Fruit fly (Drosophila melanogaster): Measurements from ENCODE around the gene CG9521.

CG9521 gene

DNA sequence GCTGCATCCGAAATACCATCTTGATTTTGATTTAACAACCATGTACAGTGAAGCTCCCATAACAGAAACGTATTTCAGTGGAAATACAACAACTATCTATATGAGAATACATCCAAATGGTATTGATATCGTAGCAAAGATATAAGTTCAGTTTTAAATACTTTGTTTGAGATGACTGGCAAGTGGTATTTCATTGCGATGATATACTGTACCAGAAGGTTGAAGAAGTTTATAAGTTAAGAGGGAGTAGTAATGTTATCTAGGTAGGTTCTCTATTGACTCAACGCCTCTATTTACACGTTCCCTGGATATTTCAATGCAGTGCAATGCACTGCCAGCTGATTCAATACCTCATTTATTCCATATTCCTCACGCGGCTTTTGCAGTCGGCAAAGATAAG lies 47.4 kb downstream of the CG9521 start (continued):
- TF ChIP-seq luna (GFP tag; optimal IDR thresholded peaks at IDR 0.05), result no peak
- peak; percentile 10 for TF ChIP-seq ewg (GFP tag; optimal IDR thresholded peaks at IDR 0.05)
- TF ChIP-seq dmrt99B (tag; optimal IDR thresholded peaks at IDR 0.05), result peak; percentile 9
- TF ChIP-seq zf30C (GFP tag; optimal IDR thresholded peaks at IDR 0.05), result no peak
- no peak for TF ChIP-seq Scr (GFP tag; IDR thresholded peaks at IDR 0.05; ENCODE audit: partially characterized antibody)
- TF ChIP-seq CG12155 (GFP tag; optimal IDR thresholded peaks at IDR 0.05), result no peak
- TF ChIP-seq CG2678 (tag; optimal IDR thresholded peaks at IDR 0.05), result peak; percentile 15
- peak; percentile 60 for TF ChIP-seq Med (GFP tag)
- TF ChIP-seq CG10209 (GFP tag; optimal IDR thresholded peaks at IDR 0.05), result no peak
- no peak for TF ChIP-seq gsb (GFP tag; IDR thresholded peaks at IDR 0.05)
- TF ChIP-seq fd3F (GFP tag; optimal IDR thresholded peaks at IDR 0.05), result no peak
- TF ChIP-seq nerfin-2 (GFP tag; IDR thresholded peaks at IDR 0.05; ENCODE audit: partially characterized antibody), result no peak
- TF ChIP-seq Dip2 (GFP tag; IDR thresholded peaks at IDR 0.05), result no peak
- TF ChIP-seq CG5245 (GFP tag; optimal IDR thresholded peaks at IDR 0.05), result no peak
- peak; percentile 38 for TF ChIP-seq CG7839 (tag; optimal IDR thresholded peaks at IDR 0.05)
- no peak for TF ChIP-seq gt (GFP tag; IDR thresholded peaks at IDR 0.05)
- TF ChIP-seq ro (GFP tag; IDR thresholded peaks at IDR 0.05), result no peak
- no peak for TF ChIP-seq oc (tag; optimal IDR thresholded peaks at IDR 0.05)
- TF ChIP-seq HmgZ (tag; optimal IDR thresholded peaks at IDR 0.05), result no peak
- no peak for TF ChIP-seq fru (optimal IDR thresholded peaks at IDR 0.05)
- TF ChIP-seq usp (GFP tag; optimal IDR thresholded peaks at IDR 0.05), result no peak
- TF ChIP-seq mld (GFP tag; IDR thresholded peaks at IDR 0.05; ENCODE audit: partially characterized antibody), result no peak
- TF ChIP-seq lmd (GFP tag; IDR thresholded peaks at IDR 0.05), result no peak
- 0 out of 3 replicates have a peak, but pooled peaks have one; percentile 17 for TF ChIP-seq gce (GFP tag; IDR thresholded peaks at IDR 0.05)
- TF ChIP-seq GATAe (GFP tag; conservative IDR thresholded peaks at IDR 0.05), result no peak
- peak; percentile 7 for TF ChIP-seq Oli (tag; optimal IDR thresholded peaks at IDR 0.05)
- no peak for TF ChIP-seq gfzf (GFP tag; optimal IDR thresholded peaks at IDR 0.05)

DNA sequence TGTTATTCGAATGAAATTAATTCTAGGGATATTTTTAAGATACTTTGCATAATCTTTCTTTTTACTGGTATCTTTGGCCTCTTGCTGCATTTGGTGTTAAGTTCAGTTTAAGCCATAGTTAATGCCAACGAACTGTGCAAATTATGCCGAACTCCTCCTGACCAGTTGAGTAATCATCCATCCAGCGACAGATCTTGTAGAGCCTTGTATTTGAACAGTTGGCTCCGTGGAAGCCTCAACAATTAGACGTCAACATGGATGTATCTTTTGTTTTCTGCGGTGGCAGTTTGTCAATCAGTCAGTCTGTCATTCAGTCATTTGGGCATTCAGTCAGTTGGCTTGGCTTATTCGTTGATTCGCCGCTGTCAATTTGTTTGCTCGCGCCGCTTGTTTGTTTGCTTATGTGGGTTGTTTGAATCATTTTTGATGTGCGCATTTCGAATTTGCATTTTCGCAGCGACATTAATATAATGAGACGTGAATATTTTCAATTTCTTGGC lies 50.4 kb downstream of the CG9521 start:
- TF ChIP-seq D19A (tag; optimal IDR thresholded peaks at IDR 0.05) (no peak), lab (GFP tag; optimal IDR thresholded peaks at IDR 0.05) (peak; percentile 22), ara (GFP tag; IDR thresholded peaks at IDR 0.05) (no peak), CG31441 (GFP tag; IDR thresholded peaks at IDR 0.05) (no peak), CG8281 (tag; optimal IDR thresholded peaks at IDR 0.05) (peak; percentile 98), CG3281 (GFP tag; optimal IDR thresholded peaks at IDR 0.05) (peak; percentile 16), Hmr (GFP tag; optimal IDR thresholded peaks at IDR 0.05) (peak; percentile 18), CG18599 (GFP tag; optimal IDR thresholded peaks at IDR 0.05) (peak; percentile 36), caup (GFP tag; optimal IDR thresholded peaks at IDR 0.05; ENCODE audit: severe bottlenecking) (peak; percentile 10)

All from whole organism, embryonic.